Worm (Caenorhabditis elegans): ENCODE measurements around the gene Y73F8A.5.

ce11 chrIV:15294040-15294439 is 34.4 kb downstream of the Y73F8A.5 start, which contains the start of gene Y73F8A.10:
- no peak for TF ChIP-seq him-1 (tag; optimal IDR thresholded peaks at IDR 0.05)
- TF ChIP-seq dao-5 (tag; optimal IDR thresholded peaks at IDR 0.05) = no peak
